Fruit fly (Drosophila melanogaster): Measurements from ENCODE around the gene xit.

xit gene

DNA sequence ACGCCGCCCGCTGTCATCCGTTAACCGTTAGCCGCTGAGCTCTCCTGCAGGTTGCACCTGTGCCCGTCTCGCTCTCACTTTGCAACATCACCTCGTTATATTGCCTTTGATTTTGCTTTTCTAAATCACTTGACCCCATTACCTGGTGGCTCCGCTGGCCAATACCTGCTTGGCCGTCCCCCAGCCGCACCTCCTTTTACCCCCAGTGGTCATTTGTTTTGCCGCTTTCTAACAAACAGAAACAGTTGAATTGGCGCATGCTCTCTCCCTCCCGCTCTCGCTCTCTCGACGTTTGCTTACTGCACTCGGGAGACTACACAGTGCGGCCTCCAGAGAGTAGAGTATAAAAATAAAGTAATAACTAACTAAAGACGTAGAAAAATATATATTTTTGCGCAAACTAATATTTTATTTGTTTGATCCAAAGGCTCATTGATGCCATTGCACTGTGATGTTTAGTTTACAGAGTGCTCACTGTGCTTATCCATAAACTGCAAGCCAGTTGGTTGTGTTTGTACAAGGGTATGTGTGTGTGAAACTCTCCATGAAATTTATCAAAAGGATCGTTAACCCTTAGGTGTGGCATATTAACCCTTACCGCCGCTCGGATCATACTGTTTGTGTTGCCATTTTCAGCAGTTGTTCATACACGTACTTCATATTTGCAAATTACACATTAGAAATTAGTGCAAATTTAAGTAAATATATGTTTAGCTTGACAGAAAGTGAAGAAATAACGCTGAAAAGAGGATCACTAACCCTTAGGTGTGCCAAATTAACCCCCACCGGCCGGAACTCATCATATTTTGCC, 16.1 kb upstream of the xit start (continued):
- peak; percentile 40 for TF ChIP-seq TFAM (GFP tag; optimal IDR thresholded peaks at IDR 0.05)
- no peak for TF ChIP-seq ato (GFP tag; IDR thresholded peaks at IDR 0.05; ENCODE audit: partially characterized antibody)
- peak; percentile 46; the same call in 1 of the 2 replicates for TF ChIP-seq Adf1 (GFP tag; IDR thresholded peaks at IDR 0.05)
- TF ChIP-seq CG11560 (tag; IDR thresholded peaks at IDR 0.05): peak; percentile 72
- TF ChIP-seq wdn (GFP tag; IDR thresholded peaks at IDR 0.05): peak; percentile 48; the same call in 1 of the 2 replicates
- TF ChIP-seq Dad (GFP tag; optimal IDR thresholded peaks at IDR 0.05): peak; percentile 51
- TF ChIP-seq eve (GFP tag; optimal IDR thresholded peaks at IDR 0.05): no peak
- TF ChIP-seq BtbVII (GFP tag; optimal IDR thresholded peaks at IDR 0.05): peak; percentile 13
- peak in 1 of 2 experiments; percentile 17 for TF ChIP-seq crp (GFP tag; optimal IDR thresholded peaks at IDR 0.05)
- TF ChIP-seq CG4424 (GFP tag; optimal IDR thresholded peaks at IDR 0.05): peak; percentile 70
- TF ChIP-seq Hr3 (GFP tag; optimal IDR thresholded peaks at IDR 0.05): peak; percentile 73
- TF ChIP-seq HLH4C (GFP tag; IDR thresholded peaks at IDR 0.05; ENCODE audit: partially characterized antibody): no peak
- peak; percentile 88 for TF ChIP-seq tgo (GFP tag; IDR thresholded peaks at IDR 0.05)
- TF ChIP-seq BEAF-32 (GFP tag; optimal IDR thresholded peaks at IDR 0.05): no peak
- peak; percentile 87 for TF ChIP-seq az2 (GFP tag; optimal IDR thresholded peaks at IDR 0.05)
- TF ChIP-seq Nf-YC (tag; optimal IDR thresholded peaks at IDR 0.05): no peak
- TF ChIP-seq Lhr (GFP tag; optimal IDR thresholded peaks at IDR 0.05): peak; percentile 47
- TF ChIP-seq CG4730 (GFP tag; IDR thresholded peaks at IDR 0.05): peak; percentile 85
- TF ChIP-seq pum (GFP tag; optimal IDR thresholded peaks at IDR 0.05): peak; percentile 56
- TF ChIP-seq Neu2 (GFP tag; optimal IDR thresholded peaks at IDR 0.05; ENCODE audit: borderline replicate concordance): no peak
- peak; percentile 87 for TF ChIP-seq Aef1 (GFP tag; IDR thresholded peaks at IDR 0.05)
- peak; percentile 27; the same call in 1 of the 2 replicates for TF ChIP-seq CG16779 (GFP tag; IDR thresholded peaks at IDR 0.05)
- no peak for TF ChIP-seq pita (GFP tag; optimal IDR thresholded peaks at IDR 0.05)
- TF ChIP-seq CG9797 (GFP tag; optimal IDR thresholded peaks at IDR 0.05): no peak
- no peak for TF ChIP-seq sna (GFP tag; IDR thresholded peaks at IDR 0.05; ENCODE audit: partially characterized antibody)
- TF ChIP-seq vvl (GFP tag; IDR thresholded peaks at IDR 0.05): peak; percentile 95
- peak; percentile 80; the same call in 2 of the 3 replicates for TF ChIP-seq Dbx (GFP tag; IDR thresholded peaks at IDR 0.05)
- peak; percentile 61 for TF ChIP-seq CHES-1-like (GFP tag; optimal IDR thresholded peaks at IDR 0.05)
- TF ChIP-seq croc (GFP tag; conservative IDR thresholded peaks at IDR 0.05): peak; percentile 63; the same call in 2 of the 3 replicates
- peak; percentile 73 for TF ChIP-seq CG11085 (GFP tag; IDR thresholded peaks at IDR 0.05)
- TF ChIP-seq CG10147 (GFP tag; optimal IDR thresholded peaks at IDR 0.05): peak; percentile 49
- TF ChIP-seq Hey (tag; optimal IDR thresholded peaks at IDR 0.05): no peak
- peak; percentile 61 for TF ChIP-seq CG10267 (tag; optimal IDR thresholded peaks at IDR 0.05)
- peak; percentile 7 for TF ChIP-seq CG3065 (GFP tag; optimal IDR thresholded peaks at IDR 0.05)
- TF ChIP-seq corto (GFP tag; optimal IDR thresholded peaks at IDR 0.05): peak; percentile 93
- TF ChIP-seq kah (GFP tag; optimal IDR thresholded peaks at IDR 0.05): no peak
- TF ChIP-seq CG12391 (tag; optimal IDR thresholded peaks at IDR 0.05): peak; percentile 84
- peak; percentile 51 for TF ChIP-seq Usf (GFP tag; optimal IDR thresholded peaks at IDR 0.05)
- no peak for TF ChIP-seq Hr39 (optimal IDR thresholded peaks at IDR 0.05)
- TF ChIP-seq CG14441 (GFP tag; IDR thresholded peaks at IDR 0.05): peak; percentile 88
- peak; percentile 52 for TF ChIP-seq CG17385 (GFP tag; optimal IDR thresholded peaks at IDR 0.05)
- no peak for TF ChIP-seq CG11504 (tag; optimal IDR thresholded peaks at IDR 0.05)
- peak; percentile 36 for TF ChIP-seq nom (GFP tag; optimal IDR thresholded peaks at IDR 0.05)
- peak; percentile 69; the same call in 1 of the 2 replicates for TF ChIP-seq toy (GFP tag; IDR thresholded peaks at IDR 0.05)
- TF ChIP-seq dan (GFP tag; IDR thresholded peaks at IDR 0.05): peak; percentile 42; the same call in 1 of the 2 replicates
- no peak for TF ChIP-seq luna (GFP tag; optimal IDR thresholded peaks at IDR 0.05)
- peak; percentile 66 for TF ChIP-seq CoRest (tag; optimal IDR thresholded peaks at IDR 0.05)
- TF ChIP-seq mirr (GFP tag; optimal IDR thresholded peaks at IDR 0.05): no peak
- peak; percentile 38 for TF ChIP-seq CG13123 (GFP tag; optimal IDR thresholded peaks at IDR 0.05)
